Worm (Caenorhabditis elegans): ENCODE results near the gene grl-28.

DNA sequence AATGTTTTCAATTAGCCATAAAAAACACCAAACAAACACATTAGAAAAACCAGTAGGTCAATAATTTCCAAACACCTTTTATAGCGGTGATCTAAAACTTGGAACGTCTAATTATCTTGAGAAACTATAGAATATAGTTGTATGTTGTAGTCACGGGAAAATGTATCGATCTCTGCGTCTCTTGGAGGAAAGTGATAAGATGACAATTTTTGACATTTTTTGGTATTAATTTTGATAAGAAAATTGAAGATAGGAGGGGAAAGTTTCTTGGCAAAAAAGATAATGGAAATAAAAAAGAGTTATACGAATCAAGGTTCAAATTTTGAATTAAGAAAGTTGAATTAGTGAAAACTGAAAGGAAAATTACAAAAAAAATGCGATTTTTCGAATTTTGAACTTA is 45.9 kb downstream of the grl-28 start:
- TF ChIP-seq ceh-20 (GFP tag; IDR thresholded peaks at IDR 0.05) (no peak), ama-1 (optimal IDR thresholded peaks at IDR 0.05) (no peak), unc-130 (GFP tag; optimal IDR thresholded peaks at IDR 0.05) (no peak), nhr-28 (tag; optimal IDR thresholded peaks at IDR 0.05) (peak; percentile 100), ceh-62 (tag; optimal IDR thresholded peaks at IDR 0.05) (no peak), spr-3 (GFP tag; optimal IDR thresholded peaks at IDR 0.05) (no peak), aly-2 (tag; optimal IDR thresholded peaks at IDR 0.05) (no peak), egl-27 (tag; optimal IDR thresholded peaks at IDR 0.05) (no peak), lin-1 (GFP tag; IDR thresholded peaks at IDR 0.05) (peak; percentile 55; the same call in 1 of the 2 replicates)

All from whole organism, L4 larva.